Fruit fly (Drosophila melanogaster): ENCODE data around the gene x16.
A peak's percentile ranks its signal among the peaks of the same experiment; 100 is the strongest.

The x16 gene

DNA sequence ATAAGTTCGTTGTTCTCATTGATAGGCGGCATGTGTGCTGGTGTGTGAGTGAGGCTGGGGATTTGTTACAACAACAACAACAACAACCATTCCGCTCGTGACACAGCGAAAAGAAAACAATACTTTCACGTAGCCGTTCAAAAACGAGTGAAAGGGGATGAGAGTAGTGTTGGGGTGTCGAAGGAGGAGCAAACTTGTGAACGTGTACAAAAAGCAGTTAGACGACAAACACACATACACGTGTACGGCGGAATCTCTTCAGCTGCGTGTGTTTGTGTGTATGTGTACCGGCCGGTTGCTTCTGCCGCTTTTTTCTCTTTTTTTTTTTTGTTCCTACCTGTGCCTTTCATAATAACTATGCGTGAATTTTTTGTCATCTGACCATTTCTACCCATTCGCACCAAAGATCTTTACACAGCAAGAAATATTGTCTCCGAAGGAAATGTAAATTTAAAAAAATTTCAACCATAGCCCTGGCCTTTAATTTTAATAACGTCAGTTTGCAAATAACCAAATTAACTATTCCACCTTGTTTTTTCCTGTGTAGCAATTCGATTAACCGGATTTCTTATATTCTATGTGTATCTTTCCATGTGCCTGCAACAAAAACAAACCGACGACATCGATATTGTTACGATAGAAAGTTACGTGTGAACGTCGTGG, 2.2 kb upstream of the x16 start (continued):
- no peak for TF ChIP-seq bbx (GFP tag; IDR thresholded peaks at IDR 0.05; ENCODE audit: partially characterized antibody)
- TF ChIP-seq CG30020 (tag; optimal IDR thresholded peaks at IDR 0.05) = no peak
- peak; percentile 57 for TF ChIP-seq CG1792 (GFP tag; optimal IDR thresholded peaks at IDR 0.05)
- TF ChIP-seq CG15514 (GFP tag; optimal IDR thresholded peaks at IDR 0.05) = peak; percentile 24
- TF ChIP-seq CG10431 (GFP tag; optimal IDR thresholded peaks at IDR 0.05) = peak; percentile 41
- TF ChIP-seq Max (GFP tag; optimal IDR thresholded peaks at IDR 0.05) = peak; percentile 52
- peak; percentile 62 for TF ChIP-seq CG13624 (GFP tag; optimal IDR thresholded peaks at IDR 0.05)
- TF ChIP-seq CG9215 (GFP tag; IDR thresholded peaks at IDR 0.05) = no peak
- no peak for TF ChIP-seq HLHmδ (GFP tag; optimal IDR thresholded peaks at IDR 0.05)
- no peak for TF ChIP-seq unc-4 (GFP tag; IDR thresholded peaks at IDR 0.05; ENCODE audit: partially characterized antibody)
- peak; percentile 41 for TF ChIP-seq HLH54F (GFP tag; optimal IDR thresholded peaks at IDR 0.05)
- no peak for TF ChIP-seq Deaf1 (tag; optimal IDR thresholded peaks at IDR 0.05)
- peak; percentile 54 for TF ChIP-seq CG7786 (GFP tag; optimal IDR thresholded peaks at IDR 0.05)
- no peak for TF ChIP-seq Fer3 (tag; optimal IDR thresholded peaks at IDR 0.05)
- TF ChIP-seq HLH3B (GFP tag; IDR thresholded peaks at IDR 0.05) = peak; percentile 81; the same call in 1 of the 2 replicates
- TF ChIP-seq CG10274 (GFP tag; optimal IDR thresholded peaks at IDR 0.05) = no peak
- TF ChIP-seq CG4730 (GFP tag; IDR thresholded peaks at IDR 0.05) = no peak; the same call in 1 of the 2 replicates
- TF ChIP-seq CG4854 (GFP tag; optimal IDR thresholded peaks at IDR 0.05) = peak; percentile 37
- no peak for TF ChIP-seq Awh (GFP tag; IDR thresholded peaks at IDR 0.05)
- TF ChIP-seq jigr1 (GFP tag; IDR thresholded peaks at IDR 0.05) = no peak
- no peak; the same call in 1 of the 2 replicates for TF ChIP-seq Oaz (GFP tag; IDR thresholded peaks at IDR 0.05)
- no peak for TF ChIP-seq vnd (GFP tag; IDR thresholded peaks at IDR 0.05; ENCODE audit: partially characterized antibody)
- peak; percentile 60 for TF ChIP-seq PHDP (tag; optimal IDR thresholded peaks at IDR 0.05)
- TF ChIP-seq CG2202 (tag; optimal IDR thresholded peaks at IDR 0.05) = peak; percentile 43
- TF ChIP-seq caup (GFP tag; optimal IDR thresholded peaks at IDR 0.05; ENCODE audit: severe bottlenecking) = peak; percentile 60
- TF ChIP-seq CG18262 (tag; optimal IDR thresholded peaks at IDR 0.05) = peak; percentile 74
- TF ChIP-seq Sry-δ (GFP tag; optimal IDR thresholded peaks at IDR 0.05) = peak; percentile 9
- peak; percentile 26 for TF ChIP-seq CG13296 (GFP tag; optimal IDR thresholded peaks at IDR 0.05)
- TF ChIP-seq crc (GFP tag; optimal IDR thresholded peaks at IDR 0.05) = peak; percentile 79
- peak; percentile 74 for TF ChIP-seq ind (GFP tag; optimal IDR thresholded peaks at IDR 0.05)
- TF ChIP-seq phol (tag; optimal IDR thresholded peaks at IDR 0.05) = peak; percentile 70
- TF ChIP-seq Oli (tag; optimal IDR thresholded peaks at IDR 0.05) = no peak
- TF ChIP-seq CG3163 (GFP tag; optimal IDR thresholded peaks at IDR 0.05) = peak; percentile 53
- peak; percentile 38 for TF ChIP-seq corto (GFP tag; optimal IDR thresholded peaks at IDR 0.05)
- TF ChIP-seq Sry-β (GFP tag; optimal IDR thresholded peaks at IDR 0.05) = no peak
- TF ChIP-seq chm (GFP tag; IDR thresholded peaks at IDR 0.05) = no peak
- TF ChIP-seq slp2 (GFP tag; optimal IDR thresholded peaks at IDR 0.05) = peak; percentile 80
- TF ChIP-seq CG13123 (GFP tag; optimal IDR thresholded peaks at IDR 0.05) = peak; percentile 19
- TF ChIP-seq chn (GFP tag; optimal IDR thresholded peaks at IDR 0.05) = peak; percentile 42
- peak; percentile 63 for TF ChIP-seq gsb-n (tag; optimal IDR thresholded peaks at IDR 0.05)
- no peak for TF ChIP-seq CG6175 (GFP tag; IDR thresholded peaks at IDR 0.05)
- TF ChIP-seq Gsc (GFP tag; IDR thresholded peaks at IDR 0.05) = no peak
- peak; percentile 35 for TF ChIP-seq cwo (GFP tag; optimal IDR thresholded peaks at IDR 0.05)
- TF ChIP-seq CG12942 (GFP tag; optimal IDR thresholded peaks at IDR 0.05) = peak; percentile 27
- peak; percentile 54 for TF ChIP-seq fu2 (GFP tag; optimal IDR thresholded peaks at IDR 0.05)
- no peak for TF ChIP-seq MESR4 (GFP tag; optimal IDR thresholded peaks at IDR 0.05)
- TF ChIP-seq CG13775 (GFP tag; optimal IDR thresholded peaks at IDR 0.05) = peak; percentile 53
- TF ChIP-seq CG17361 (GFP tag; IDR thresholded peaks at IDR 0.05) = 0 out of 3 replicates have a peak, but pooled peaks have one; percentile 58
- no peak for TF ChIP-seq CG1832 (GFP tag; optimal IDR thresholded peaks at IDR 0.05)

Data from whole organism, embryonic.